Fruit fly (Drosophila melanogaster) whole organism, prepupa: ENCODE measurements around the gene Acbp3.

Experiments
- Blimp-1 ChIP-seq: fragments of 200-800 bp; sonication (Bioruptor generic); optimal IDR thresholded peaks from 3 replicates; lab custom pipeline; 2017; ENCODE audit warnings: missing biosample characterization, missing genetic modification characterization, mild to moderate bottlenecking, moderate library complexity, missing genetic modification reagents
- CG10631 ChIP-seq: fragments of 200-800 bp; sonication (Bioruptor generic); optimal IDR thresholded peaks from 2 replicates; lab custom pipeline; 2016; ENCODE audit warnings: missing biosample characterization, missing genetic modification characterization
- CG10669 ChIP-seq: fragments of 200-800 bp; sonication (Bioruptor generic); optimal IDR thresholded peaks from 3 replicates; lab custom pipeline; 2018; ENCODE audit warnings: missing biosample characterization, mild to moderate bottlenecking, missing genetic modification characterization, moderate library complexity
- CG11762 ChIP-seq: fragments of 200-800 bp; sonication (Bioruptor generic); optimal IDR thresholded peaks from 3 replicates; lab custom pipeline; 2016; ENCODE audit warnings: missing biosample characterization, missing genetic modification characterization; ENCODE audit not compliant: insufficient read depth
- CG11902 ChIP-seq: fragments of 200-800 bp; sonication (Bioruptor generic); optimal IDR thresholded peaks from 3 replicates; lab custom pipeline; 2016; ENCODE audit warnings: missing biosample characterization, missing genetic modification characterization
- CG1621 ChIP-seq: fragments of 200-800 bp; sonication (Bioruptor generic); optimal IDR thresholded peaks from 3 replicates; lab custom pipeline; 2018; ENCODE audit warnings: missing biosample characterization, mild to moderate bottlenecking, missing genetic modification characterization
- CG3032 ChIP-seq: fragments of 200-800 bp; optimal IDR thresholded peaks from 2 replicates; lab custom pipeline; 2019; ENCODE audit warnings: missing biosample characterization, mild to moderate bottlenecking, missing genetic modification characterization, moderate library complexity
- CG31627 ChIP-seq: fragments of 200-800 bp; sonication (Bioruptor generic); optimal IDR thresholded peaks from 3 replicates; lab custom pipeline; 2016; ENCODE audit warnings: missing biosample characterization, missing genetic modification characterization
- CG32006 ChIP-seq: fragments of 200-800 bp; sonication (Bioruptor generic); optimal IDR thresholded peaks from 3 replicates; lab custom pipeline; 2017; ENCODE audit warnings: missing biosample characterization, mild to moderate bottlenecking, missing genetic modification characterization
- CG34406 ChIP-seq: fragments of 200-800 bp; sonication (Bioruptor generic); optimal IDR thresholded peaks from 3 replicates; lab custom pipeline; 2016; ENCODE audit warnings: missing biosample characterization, missing genetic modification characterization
- CG4318 ChIP-seq: fragments of 200-800 bp; sonication (Bioruptor generic); optimal IDR thresholded peaks from 3 replicates; lab custom pipeline; 2017; ENCODE audit warnings: missing biosample characterization, mild to moderate bottlenecking, missing genetic modification characterization
- CG6276 ChIP-seq: fragments of 200-800 bp; sonication (Bioruptor generic); optimal IDR thresholded peaks from 2 replicates; lab custom pipeline; 2017; ENCODE audit warnings: missing biosample characterization, mild to moderate bottlenecking, missing genetic modification characterization
- CG6792 ChIP-seq: fragments of 200-800 bp; sonication (Bioruptor generic); optimal IDR thresholded peaks from 3 replicates; lab custom pipeline; 2016; ENCODE audit warnings: missing biosample characterization, missing genetic modification characterization
- CG6808 ChIP-seq: fragments of 200-800 bp; sonication (Bioruptor generic); optimal IDR thresholded peaks from 3 replicates; lab custom pipeline; 2017; ENCODE audit warnings: missing biosample characterization, missing genetic modification characterization, mild to moderate bottlenecking, moderate library complexity, missing genetic modification reagents
- CG6854 ChIP-seq: fragments of 200-800 bp; sonication (Bioruptor generic); optimal IDR thresholded peaks from 2 replicates; lab custom pipeline; 2017; ENCODE audit warnings: missing biosample characterization, mild to moderate bottlenecking, missing genetic modification characterization
- CG7368 ChIP-seq: fragments of 200-800 bp; sonication (Bioruptor generic); optimal IDR thresholded peaks from 3 replicates; lab custom pipeline; 2016; ENCODE audit warnings: missing biosample characterization, missing genetic modification characterization
- CG8119 ChIP-seq: fragments of 200-800 bp; sonication (Bioruptor generic); IDR thresholded peaks from 3 replicates; pipeline ENCODE4 v1.3.6; 2022; ENCODE audit warnings: missing biosample characterization, missing genetic modification characterization
- CG8319 ChIP-seq: fragments of 200-800 bp; sonication (Bioruptor generic); optimal IDR thresholded peaks from 3 replicates; lab custom pipeline; 2016; ENCODE audit warnings: missing biosample characterization, missing genetic modification characterization
- CG8632 ChIP-seq: fragments of 200-800 bp; sonication (Bioruptor generic); optimal IDR thresholded peaks from 3 replicates; lab custom pipeline; 2016; ENCODE audit warnings: missing biosample characterization, missing genetic modification characterization
- CG9139 ChIP-seq: fragments of 200-800 bp; sonication (Bioruptor generic); optimal IDR thresholded peaks from 3 replicates; lab custom pipeline; 2017; ENCODE audit warnings: missing biosample characterization, mild to moderate bottlenecking, missing genetic modification characterization
- Eip78C ChIP-seq: fragments of 200-800 bp; sonication (Bioruptor generic); peaks from one replicate; lab custom pipeline; 2016; ENCODE audit warnings: missing biosample characterization, missing genetic modification characterization
- Ets21C ChIP-seq: fragments of 200-800 bp; sonication (Bioruptor generic); optimal IDR thresholded peaks from 3 replicates; lab custom pipeline; 2016; ENCODE audit warnings: missing biosample characterization, missing genetic modification characterization
- Ets96B ChIP-seq: fragments of 200-800 bp; optimal IDR thresholded peaks from 2 replicates; lab custom pipeline; 2019; ENCODE audit warnings: missing biosample characterization, mild to moderate bottlenecking, missing genetic modification characterization, moderate library complexity
- Hr38 ChIP-seq: sonication (Bioruptor generic); optimal IDR thresholded peaks from 2 replicates; lab custom pipeline; 2016; ENCODE audit warnings: missing biosample characterization, missing genetic modification characterization
- Hr39 ChIP-seq: fragments of 200-800 bp; sonication (Bioruptor generic); optimal IDR thresholded peaks from 2 replicates; lab custom pipeline; 2016; ENCODE audit warnings: missing biosample characterization, missing genetic modification characterization
- Hr4 ChIP-seq: fragments of 200-800 bp; sonication (Bioruptor generic); optimal IDR thresholded peaks from 3 replicates; lab custom pipeline; 2016; ENCODE audit warnings: missing biosample characterization, missing genetic modification characterization
- Met ChIP-seq: fragments of 200-800 bp; sonication (Bioruptor generic); optimal IDR thresholded peaks from 3 replicates; lab custom pipeline; 2016; ENCODE audit warnings: missing biosample characterization, missing genetic modification characterization
- Smox ChIP-seq: fragments of 200-800 bp; sonication (Bioruptor generic); optimal IDR thresholded peaks from 3 replicates; lab custom pipeline; 2016; ENCODE audit warnings: missing biosample characterization, missing genetic modification characterization
- Sox102F ChIP-seq: fragments of 200-800 bp; sonication (Bioruptor generic); optimal IDR thresholded peaks from 2 replicates; lab custom pipeline; 2016; ENCODE audit warnings: missing biosample characterization, mild to moderate bottlenecking, missing genetic modification characterization
- Sox14 ChIP-seq: fragments of 200-800 bp; sonication (Bioruptor generic); optimal IDR thresholded peaks from 3 replicates; lab custom pipeline; 2016; ENCODE audit warnings: missing biosample characterization, missing genetic modification characterization
- Sox15 ChIP-seq: fragments of 200-800 bp; sonication (Bioruptor generic); optimal IDR thresholded peaks from 3 replicates; lab custom pipeline; 2016; ENCODE audit warnings: missing biosample characterization, missing genetic modification characterization
- achi ChIP-seq: fragments of 200-800 bp; sonication (Bioruptor generic); optimal IDR thresholded peaks from 3 replicates; lab custom pipeline; 2016; ENCODE audit warnings: missing biosample characterization, missing genetic modification characterization
- acj6 ChIP-seq: fragments of 200-800 bp; sonication (Bioruptor generic); optimal IDR thresholded peaks from 3 replicates; lab custom pipeline; 2016; ENCODE audit warnings: missing biosample characterization, missing genetic modification characterization
- dac ChIP-seq: fragments of 200-800 bp; sonication (Bioruptor generic); optimal IDR thresholded peaks from 2 replicates; lab custom pipeline; 2017; ENCODE audit warnings: missing biosample characterization, mild to moderate bottlenecking, missing genetic modification characterization
- fd59A ChIP-seq: fragments of 200-800 bp; sonication (Bioruptor generic); optimal IDR thresholded peaks from 2 replicates; lab custom pipeline; 2017; ENCODE audit warnings: missing biosample characterization, mild to moderate bottlenecking, missing genetic modification characterization, missing genetic modification reagents
- fd85E ChIP-seq: fragments of 200-800 bp; sonication (Bioruptor generic); optimal IDR thresholded peaks from 3 replicates; lab custom pipeline; 2016; ENCODE audit warnings: missing biosample characterization, missing genetic modification characterization
- fkh ChIP-seq: fragments of 200-800 bp; sonication (Bioruptor generic); optimal IDR thresholded peaks from 3 replicates; lab custom pipeline; 2017; ENCODE audit warnings: missing biosample characterization, mild to moderate bottlenecking, missing genetic modification characterization, moderate library complexity
- lz ChIP-seq: fragments of 200-800 bp; sonication (Bioruptor generic); optimal IDR thresholded peaks from 3 replicates; lab custom pipeline; 2016; ENCODE audit warnings: missing biosample characterization, missing genetic modification characterization
- net ChIP-seq: fragments of 200-800 bp; sonication (Bioruptor generic); optimal IDR thresholded peaks from 3 replicates; lab custom pipeline; 2016; ENCODE audit warnings: missing biosample characterization, missing genetic modification characterization
- salr ChIP-seq, 2 experiments: fragments of 200-800 bp; sonication (Bioruptor generic); optimal IDR thresholded peaks; 3 replicates each; lab custom pipeline; 2016 to 2018; ENCODE audit warnings: missing biosample characterization in 2 of 2, missing genetic modification characterization in 2 of 2, mild to moderate bottlenecking in 1 of 2
- spab ChIP-seq: fragments of 200-800 bp; sonication (Bioruptor generic); optimal IDR thresholded peaks from 2 replicates; lab custom pipeline; 2017; ENCODE audit warnings: missing biosample characterization, mild to moderate bottlenecking, missing genetic modification characterization, missing genetic modification reagents
- svp ChIP-seq: fragments of 200-800 bp; sonication (Bioruptor generic); peaks from one replicate; lab custom pipeline; 2016; ENCODE audit warnings: missing biosample characterization, missing genetic modification characterization
- vri ChIP-seq: fragments of 200-800 bp; sonication (Bioruptor generic); optimal IDR thresholded peaks from 3 replicates; lab custom pipeline; 2016; ENCODE audit warnings: missing biosample characterization, mild to moderate bottlenecking, missing genetic modification characterization

The Acbp3 gene

dm6 chr3L:7103941-7104340 lies 26.7 kb upstream of the Acbp3 start:
- TF ChIP-seq lz (GFP tag; lab: Kevin White, UChicago) (no peak), CG4318 (GFP tag; lab: Kevin White, UChicago) (peak; percentile 15), CG8119 (GFP tag; lab: Robert Waterston, UW) (peak; percentile 20; the same call in 1 of the 3 replicates), Hr4 (GFP tag; lab: Kevin White, UChicago) (peak; percentile 29), CG34406 (GFP tag; lab: Kevin White, UChicago) (no peak), CG32006 (GFP tag; lab: Kevin White, UChicago) (peak; percentile 56), dac (GFP tag; lab: Kevin White, UChicago) (no peak)

- TF ChIP-seq net (GFP tag; lab: Kevin White, UChicago) (no peak), fd59A (GFP tag; lab: Kevin White, UChicago) (no peak), CG3032 (tag; lab: Kevin White, UChicago) (no peak), CG6792 (GFP tag; lab: Kevin White, UChicago) (no peak), Eip78C (GFP tag; lab: Kevin White, UChicago) (peak; percentile 17)
These were observed 26.2 kb upstream of the Acbp3 start for dm6 chr3L:7104485-7104884.

- peak; percentile 57 for TF ChIP-seq Eip78C (GFP tag; lab: Kevin White, UChicago)
- peak; percentile 32 for TF ChIP-seq CG32006 (GFP tag; lab: Kevin White, UChicago)
- no peak for TF ChIP-seq CG10669 (GFP tag; lab: Kevin White, UChicago)
- TF ChIP-seq svp: no peak
- TF ChIP-seq acj6: no peak
- TF ChIP-seq CG8319: no peak
- TF ChIP-seq Sox14: no peak
- TF ChIP-seq Ets21C (GFP tag; lab: Kevin White, UChicago): no peak
- no peak for TF ChIP-seq CG8632 (GFP tag; lab: Kevin White, UChicago)
- no peak for TF ChIP-seq CG34406 (GFP tag; lab: Kevin White, UChicago)
- no peak for TF ChIP-seq Smox (GFP tag; lab: Kevin White, UChicago)
- no peak for TF ChIP-seq Ets96B (tag; lab: Kevin White, UChicago)
- no peak for TF ChIP-seq vri (GFP tag; lab: Kevin White, UChicago)
- 0 out of 3 replicates have a peak, but pooled peaks have one; percentile 13 for TF ChIP-seq CG8119 (GFP tag; lab: Robert Waterston, UW)
- TF ChIP-seq CG6792 (GFP tag; lab: Kevin White, UChicago): no peak
- TF ChIP-seq Hr4 (GFP tag; lab: Kevin White, UChicago): peak; percentile 13
These were observed 25.0 kb upstream of the Acbp3 start for dm6 chr3L:7105693-7106092.

dm6 chr3L:7113010-7113409 lies 17.7 kb upstream of the Acbp3 start:
- TF ChIP-seq CG6276 (GFP tag; lab: Kevin White, UChicago) (no peak), acj6 (peak; percentile 41), CG8632 (GFP tag; lab: Kevin White, UChicago) (peak; percentile 40), CG3032 (tag; lab: Kevin White, UChicago) (peak; percentile 64), CG9139 (GFP tag; lab: Kevin White, UChicago) (peak; percentile 13), CG11902 (GFP tag; lab: Kevin White, UChicago) (peak; percentile 26), CG31627 (GFP tag; lab: Kevin White, UChicago) (peak; percentile 49), CG32006 (GFP tag; lab: Kevin White, UChicago) (peak; percentile 37), fd85E (GFP tag; lab: Kevin White, UChicago) (no peak), Met (GFP tag; lab: Kevin White, UChicago) (peak; percentile 75), CG7368 (peak; percentile 45), fkh (GFP tag; lab: Kevin White, UChicago) (no peak), Ets96B (tag; lab: Kevin White, UChicago) (peak; percentile 64), CG1621 (tag; lab: Kevin White, UChicago) (peak; percentile 63), CG6792 (GFP tag; lab: Kevin White, UChicago) (peak; percentile 37), achi (peak; percentile 60), vri (GFP tag; lab: Kevin White, UChicago) (peak; percentile 4), Hr38 (GFP tag; lab: Kevin White, UChicago) (no peak), spab (peak; percentile 59), svp (peak; percentile 93), Hr4 (GFP tag; lab: Kevin White, UChicago) (peak; percentile 16), Sox102F (GFP tag; lab: Kevin White, UChicago) (peak; percentile 63), Sox15 (no peak), salr (GFP tag; optimal IDR thresholded peaks at IDR 0.05; lab: Kevin White, UChicago) (no peak), Ets21C (GFP tag; lab: Kevin White, UChicago) (peak; percentile 24), lz (GFP tag; lab: Kevin White, UChicago) (peak; percentile 50), CG4318 (GFP tag; lab: Kevin White, UChicago) (no peak), CG6854 (no peak), CG10631 (GFP tag; lab: Kevin White, UChicago) (peak; percentile 43), Hr39 (peak; percentile 56), Blimp-1 (GFP tag; lab: Kevin White, UChicago) (no peak), CG6808 (GFP tag; lab: Kevin White, UChicago) (peak; percentile 71), CG11762 (GFP tag; lab: Kevin White, UChicago) (no peak), fd59A (GFP tag; lab: Kevin White, UChicago) (peak; percentile 55)
